Fruit fly (Drosophila melanogaster) whole organism, embryonic: ENCODE results near the gene Mst98Ca.

Experiments
- Abd-B ChIP-seq: fragments of 200-800 bp; sonication (Bioruptor generic); optimal IDR thresholded peaks from 2 replicates; lab custom pipeline; 2018; ENCODE audit warnings: missing biosample characterization, mild to moderate bottlenecking, missing genetic modification characterization, moderate library complexity
- B-H1 ChIP-seq: fragments of 200-800 bp; sonication (Bioruptor generic); IDR thresholded peaks from 3 replicates; pipeline ENCODE4 v1.3.6; 2022; ENCODE audit warnings: missing biosample characterization, missing genetic modification characterization
- CG10654 ChIP-seq: fragments of 200-800 bp; sonication (Bioruptor generic); optimal IDR thresholded peaks from 2 replicates; lab custom pipeline; 2016; ENCODE audit warnings: missing biosample characterization, missing genetic modification characterization
- CG10979 ChIP-seq: fragments of 200-800 bp; sonication (Bioruptor generic); optimal IDR thresholded peaks from 2 replicates; lab custom pipeline; 2018; ENCODE audit warnings: missing biosample characterization, mild to moderate bottlenecking, missing genetic modification characterization, moderate library complexity
- CG11456 ChIP-seq: fragments of 200-800 bp; sonication (Bioruptor generic); IDR thresholded peaks from 3 replicates; pipeline ENCODE4 v1.3.6; 2022; ENCODE audit warnings: missing biosample characterization, missing genetic modification characterization
- CG13424 ChIP-seq: fragments of 200-800 bp; sonication (Bioruptor generic); optimal IDR thresholded peaks from 2 replicates; lab custom pipeline; 2019; ENCODE audit warnings: missing biosample characterization, mild to moderate bottlenecking, missing genetic modification characterization, moderate library complexity
- CG14667 ChIP-seq: fragments of 200-800 bp; sonication (Bioruptor generic); IDR thresholded peaks from 2 replicates; pipeline ENCODE4 v1.3.6; 2022; ENCODE audit warnings: missing biosample characterization, missing genetic modification characterization
- CG15514 ChIP-seq: fragments of 200-800 bp; sonication (Bioruptor generic); optimal IDR thresholded peaks from 3 replicates; lab custom pipeline; 2017; ENCODE audit warnings: missing biosample characterization, missing genetic modification characterization, mild to moderate bottlenecking, moderate library complexity, missing genetic modification reagents
- CG17186 ChIP-seq: fragments of 200-800 bp; sonication (Bioruptor generic); optimal IDR thresholded peaks from 3 replicates; lab custom pipeline; 2017; ENCODE audit warnings: missing biosample characterization, missing genetic modification reagents, missing genetic modification characterization
- CG18476 ChIP-seq: fragments of 200-800 bp; sonication (Bioruptor generic); optimal IDR thresholded peaks from 2 replicates; lab custom pipeline; 2016; ENCODE audit warnings: missing biosample characterization, mild to moderate bottlenecking, missing genetic modification characterization
- CG18619 ChIP-seq: fragments of 200-800 bp; sonication (Bioruptor generic); optimal IDR thresholded peaks from 3 replicates; lab custom pipeline; 2017; ENCODE audit warnings: missing biosample characterization, mild to moderate bottlenecking, missing genetic modification characterization
- CG2889 ChIP-seq: fragments of 200-800 bp; sonication (Bioruptor generic); IDR thresholded peaks from 3 replicates; pipeline ENCODE4 v1.3.6; 2022; ENCODE audit warnings: missing biosample characterization, missing genetic modification characterization
- CG3281 ChIP-seq: fragments of 200-800 bp; sonication (Bioruptor generic); optimal IDR thresholded peaks from 3 replicates; lab custom pipeline; 2017; ENCODE audit warnings: missing biosample characterization, mild to moderate bottlenecking, missing genetic modification characterization
- CG3407 ChIP-seq: fragments of 200-800 bp; sonication (Bioruptor generic); optimal IDR thresholded peaks from 2 replicates; lab custom pipeline; 2018; ENCODE audit warnings: missing biosample characterization, mild to moderate bottlenecking, missing genetic modification characterization
- CG3847 ChIP-seq: fragments of 200-800 bp; sonication (Bioruptor generic); IDR thresholded peaks from 2 replicates; pipeline ENCODE4 v1.3.6; 2022; ENCODE audit warnings: missing biosample characterization, missing genetic modification characterization
- CG42726 ChIP-seq: fragments of 200-800 bp; sonication (Bioruptor generic); IDR thresholded peaks from 2 replicates; pipeline ENCODE4 v1.3.6; 2022; ENCODE audit warnings: missing biosample characterization, missing genetic modification characterization; ENCODE audit not compliant: partially characterized antibody
- CG4854 ChIP-seq: fragments of 200-800 bp; sonication (Bioruptor generic); optimal IDR thresholded peaks from 2 replicates; lab custom pipeline; 2016; ENCODE audit warnings: missing biosample characterization, missing genetic modification characterization, inconsistent platforms
- CG6683 ChIP-seq: fragments of 200-800 bp; sonication (Bioruptor generic); optimal IDR thresholded peaks from 2 replicates; lab custom pipeline; 2017; ENCODE audit warnings: missing biosample characterization, mild to moderate bottlenecking, missing genetic modification characterization, missing genetic modification reagents
- CG6813 ChIP-seq: fragments of 200-800 bp; sonication (Bioruptor generic); optimal IDR thresholded peaks from 2 replicates; lab custom pipeline; 2017; ENCODE audit warnings: missing biosample characterization, missing genetic modification characterization, mild to moderate bottlenecking, moderate library complexity, missing genetic modification reagents
- CG7839 ChIP-seq: fragments of 200-800 bp; sonication (Bioruptor generic); optimal IDR thresholded peaks from 3 replicates; lab custom pipeline; 2018; ENCODE audit warnings: missing biosample characterization, mild to moderate bottlenecking, missing genetic modification characterization, moderate library complexity
- CG8944 ChIP-seq: fragments of 200-800 bp; sonication (Bioruptor generic); optimal IDR thresholded peaks from 3 replicates; lab custom pipeline; 2016; ENCODE audit warnings: missing biosample characterization, missing genetic modification characterization
- CG9215 ChIP-seq: fragments of 200-800 bp; sonication (Bioruptor generic); IDR thresholded peaks from 2 replicates; pipeline ENCODE4 v1.3.6; 2022; ENCODE audit warnings: missing biosample characterization, missing genetic modification characterization
- CoRest ChIP-seq: fragments of 200-800 bp; sonication (Bioruptor generic); optimal IDR thresholded peaks from 3 replicates; lab custom pipeline; 2018; ENCODE audit warnings: missing biosample characterization, mild to moderate bottlenecking, missing genetic modification characterization, moderate library complexity
- H2.0 ChIP-seq: fragments of 200-800 bp; sonication (Bioruptor generic); IDR thresholded peaks from 2 replicates; pipeline ENCODE4 v1.3.6; 2022; ENCODE audit warnings: missing biosample characterization, missing genetic modification characterization
- Hand ChIP-seq: fragments of 200-800 bp; sonication (Bioruptor generic); optimal IDR thresholded peaks from 2 replicates; lab custom pipeline; 2017; ENCODE audit warnings: mild to moderate bottlenecking, missing biosample characterization, missing genetic modification reagents, missing genetic modification characterization
- HmgD ChIP-seq: fragments of 200-800 bp; sonication (Bioruptor generic); optimal IDR thresholded peaks from 3 replicates; lab custom pipeline; 2016; ENCODE audit warnings: missing biosample characterization, missing genetic modification characterization
- Hr51 ChIP-seq, 2 experiments: fragments of 200-800 bp; sonication (Bioruptor generic); optimal IDR thresholded peaks; 2 replicates in 1 of 2; 3 replicates in 1 of 2; lab custom pipeline; 2016 to 2018; ENCODE audit warnings: missing biosample characterization in 2 of 2, missing genetic modification characterization in 2 of 2, mild to moderate bottlenecking in 1 of 2, moderate library complexity in 1 of 2
- Lpt ChIP-seq: fragments of >200 bp; optimal IDR thresholded peaks from 2 replicates; lab custom pipeline; 2018; ENCODE audit warnings: missing biosample characterization, missing genetic modification characterization
- MTF-1 ChIP-seq: fragments of 200-800 bp; sonication (Bioruptor generic); optimal IDR thresholded peaks from 2 replicates; lab custom pipeline; 2018; ENCODE audit warnings: missing biosample characterization, mild to moderate bottlenecking, missing genetic modification characterization, borderline replicate concordance
- NK7.1 ChIP-seq: fragments of 200-800 bp; sonication (Bioruptor generic); optimal IDR thresholded peaks from 3 replicates; lab custom pipeline; 2016; ENCODE audit warnings: missing biosample characterization, missing genetic modification characterization
- Nf-YC ChIP-seq: fragments of 200-800 bp; optimal IDR thresholded peaks from 3 replicates; lab custom pipeline; 2019; ENCODE audit warnings: missing biosample characterization, mild to moderate bottlenecking, missing genetic modification characterization, moderate library complexity
- Rfx ChIP-seq: fragments of 200-800 bp; sonication (Bioruptor generic); IDR thresholded peaks from 2 replicates; pipeline ENCODE4 v1.3.6; 2022; ENCODE audit warnings: missing biosample characterization, missing genetic modification characterization
- Sox100B ChIP-seq: fragments of 200-800 bp; sonication (Bioruptor generic); optimal IDR thresholded peaks from 3 replicates; lab custom pipeline; 2018; ENCODE audit warnings: missing biosample characterization, mild to moderate bottlenecking, missing genetic modification characterization
- Usf ChIP-seq: fragments of 200-800 bp; sonication (Bioruptor generic); optimal IDR thresholded peaks from 2 replicates; lab custom pipeline; 2017; ENCODE audit warnings: missing genotype, missing biosample characterization, missing genetic modification characterization
- Xbp1 ChIP-seq: fragments of 200-800 bp; sonication (Bioruptor generic); optimal IDR thresholded peaks from 3 replicates; lab custom pipeline; 2016; ENCODE audit warnings: missing biosample characterization, mild to moderate bottlenecking, missing genetic modification characterization
- abd-A ChIP-seq: fragments of 200-800 bp; sonication (Bioruptor generic); optimal IDR thresholded peaks from 3 replicates; lab custom pipeline; 2019; ENCODE audit warnings: missing biosample characterization, mild to moderate bottlenecking, missing genetic modification characterization, moderate library complexity
- bigmax ChIP-seq: fragments of 200-800 bp; sonication (Bioruptor generic); optimal IDR thresholded peaks from 2 replicates; lab custom pipeline; 2018; ENCODE audit warnings: missing biosample characterization, mild to moderate bottlenecking, missing genetic modification characterization
- cas ChIP-seq: fragments of 200-800 bp; sonication (Bioruptor generic); IDR thresholded peaks from 2 replicates; pipeline ENCODE4 v1.3.6; 2022; ENCODE audit warnings: missing biosample characterization, missing genetic modification characterization
- caup ChIP-seq: fragments of 200-800 bp; sonication (Bioruptor generic); optimal IDR thresholded peaks from 3 replicates; lab custom pipeline; 2017; ENCODE audit warnings: missing biosample characterization, mild to moderate bottlenecking, missing genetic modification characterization, moderate library complexity; ENCODE audit not compliant: severe bottlenecking
- da ChIP-seq: fragments of 200-800 bp; sonication (Bioruptor generic); optimal IDR thresholded peaks from 2 replicates; lab custom pipeline; 2016; ENCODE audit warnings: missing biosample characterization, missing genetic modification characterization
- dmrt99B ChIP-seq: fragments of 200-800 bp; sonication (Bioruptor generic); optimal IDR thresholded peaks from 2 replicates; lab custom pipeline; 2018; ENCODE audit warnings: missing biosample characterization, mild to moderate bottlenecking, missing genetic modification characterization, moderate library complexity
- h ChIP-seq: fragments of >200 bp; optimal IDR thresholded peaks from 2 replicates; lab custom pipeline; 2017
- kah ChIP-seq: fragments of 200-800 bp; sonication (Bioruptor generic); optimal IDR thresholded peaks from 2 replicates; lab custom pipeline; 2018; ENCODE audit warnings: missing biosample characterization, mild to moderate bottlenecking, missing genetic modification characterization
- lab ChIP-seq: fragments of 200-800 bp; sonication (Bioruptor generic); optimal IDR thresholded peaks from 3 replicates; lab custom pipeline; 2017; ENCODE audit warnings: missing biosample characterization, missing genetic modification characterization, mild to moderate bottlenecking, moderate library complexity, missing genetic modification reagents
- maf-S ChIP-seq: fragments of 200-800 bp; sonication (Bioruptor generic); optimal IDR thresholded peaks from 2 replicates; lab custom pipeline; 2016; ENCODE audit warnings: missing biosample characterization, missing genetic modification characterization
- pb ChIP-seq: fragments of 200-800 bp; sonication (Bioruptor generic); optimal IDR thresholded peaks from 3 replicates; lab custom pipeline; 2016; ENCODE audit warnings: missing biosample characterization, missing genetic modification characterization
- tin ChIP-seq: fragments of 200-800 bp; sonication (Bioruptor generic); optimal IDR thresholded peaks from 3 replicates; lab custom pipeline; 2016; ENCODE audit warnings: missing biosample characterization, missing genetic modification characterization
- unpg ChIP-seq: fragments of 200-800 bp; sonication (Bioruptor generic); optimal IDR thresholded peaks from 3 replicates; lab custom pipeline; 2018; ENCODE audit warnings: missing biosample characterization, mild to moderate bottlenecking, missing genetic modification characterization, moderate library complexity
- zf30C ChIP-seq: fragments of 200-800 bp; sonication (Bioruptor generic); optimal IDR thresholded peaks from 3 replicates; lab custom pipeline; 2018; ENCODE audit warnings: missing biosample characterization, mild to moderate bottlenecking, missing genetic modification characterization

Mst98Ca gene

dm6 chr3R:28332137-28332671 is 41.1 kb downstream of the Mst98Ca start (continued):
- TF ChIP-seq Usf (GFP tag; lab: Kevin White, UChicago) (peak; percentile 17), bigmax (no peak), zf30C (GFP tag; lab: Kevin White, UChicago) (peak; percentile 39), CG18476 (peak; percentile 33), cas (GFP tag; lab: Robert Waterston, UW) (no peak), CG13424 (tag; lab: Kevin White, UChicago) (peak; percentile 67), H2.0 (GFP tag; lab: Robert Waterston, UW) (peak; percentile 65), CG6813 (GFP tag; lab: Kevin White, UChicago) (peak; percentile 25), CG2889 (GFP tag; lab: Robert Waterston, UW) (no peak), Sox100B (GFP tag; lab: Kevin White, UChicago) (peak; percentile 65), pb (no peak), B-H1 (peak; percentile 50; the same call in 2 of the 3 replicates), MTF-1 (no peak), da (peak; percentile 8), Hr51 (GFP tag; optimal IDR thresholded peaks at IDR 0.05; lab: Kevin White, UChicago) (peak in 1 of 2 experiments; percentile 73), Lpt (GFP tag; lab: Kevin White, UChicago) (no peak), CG3847 (GFP tag; lab: Robert Waterston, UW) (peak; percentile 63), CG10979 (tag; lab: Kevin White, UChicago) (no peak), Rfx (GFP tag; lab: Robert Waterston, UW) (peak; percentile 88), CG3281 (peak; percentile 63), lab (GFP tag; lab: Kevin White, UChicago) (peak; percentile 73), HmgD (GFP tag; lab: Kevin White, UChicago) (no peak), h (no peak), CG10654 (GFP tag; lab: Kevin White, UChicago) (peak; percentile 14), Hand (GFP tag; lab: Kevin White, UChicago) (peak; percentile 37), Xbp1 (peak; percentile 48), CG6683 (GFP tag; lab: Kevin White, UChicago) (peak; percentile 48), CG17186 (GFP tag; lab: Kevin White, UChicago) (no peak), unpg (peak; percentile 70), Abd-B (peak; percentile 54), caup (GFP tag; lab: Kevin White, UChicago) (peak; percentile 73), maf-S (GFP tag; lab: Kevin White, UChicago) (peak; percentile 51), CG14667 (GFP tag; lab: Robert Waterston, UW) (peak; percentile 21; the same call in 1 of the 2 replicates), CG4854 (peak; percentile 37), tin (GFP tag; lab: Kevin White, UChicago) (peak; percentile 23), kah (GFP tag; lab: Kevin White, UChicago) (peak; percentile 61), dmrt99B (tag; lab: Kevin White, UChicago) (peak; percentile 74), CG42726 (0 out of 2 replicates have a peak, but pooled peaks have one; percentile 15), CG18619 (GFP tag; lab: Kevin White, UChicago) (peak; percentile 66), CG8944 (peak; percentile 19), CG11456 (GFP tag; lab: Robert Waterston, UW) (0 out of 3 replicates have a peak, but pooled peaks have one; percentile 40), abd-A (peak; percentile 92), Nf-YC (peak; percentile 37), CG3407 (GFP tag; lab: Kevin White, UChicago) (peak; percentile 16), CG7839 (tag; lab: Kevin White, UChicago) (peak; percentile 75), CG9215 (GFP tag; lab: Robert Waterston, UW) (peak; percentile 65), NK7.1 (GFP tag; lab: Kevin White, UChicago) (no peak), CoRest (tag; lab: Kevin White, UChicago) (peak; percentile 73), CG15514 (GFP tag; lab: Kevin White, UChicago) (peak; percentile 26)
